Worm (Caenorhabditis elegans): ENCODE data around the gene sre-50.

ce11 chrII:12346289-12346989 lies 43.1 kb downstream of the sre-50 start:
- TF ChIP-seq tlf-1 (GFP tag; optimal IDR thresholded peaks at IDR 0.05) (no peak), F49E8.2 (tag; optimal IDR thresholded peaks at IDR 0.05; ENCODE audit: insufficient read depth) (no peak), snpc-4 (GFP tag; optimal IDR thresholded peaks at IDR 0.05) (no peak), snpc-4 (tag; optimal IDR thresholded peaks at IDR 0.05) (no peak), ztf-6 (GFP tag; IDR thresholded peaks at IDR 0.05) (no peak), nhr-120 (GFP tag; IDR thresholded peaks at IDR 0.05) (no peak), ztf-26 (tag; optimal IDR thresholded peaks at IDR 0.05) (no peak)

Data from whole organism, young adult.